Worm (Caenorhabditis elegans) whole organism, mixed stage, embryonic: ENCODE results near the gene btb-22.

Experiments used
- M03D4.4 ChIP-seq: sonication (generic microtip); optimal IDR thresholded peaks from 2 replicates; lab custom pipeline; 2017; ENCODE audit warnings: mild to moderate bottlenecking, missing genetic modification characterization, missing compliant biosample characterization
- bed-3 ChIP-seq: fragments of 200-800 bp; sonication (Bioruptor generic); optimal IDR thresholded peaks from 3 replicates; lab custom pipeline; 2018; ENCODE audit warnings: mild to moderate bottlenecking, missing genetic modification characterization, moderate library complexity, missing compliant biosample characterization
- blmp-1 ChIP-seq: fragments of 150-350 bp; optimal IDR thresholded peaks from 2 replicates; lab custom pipeline; 2014; ENCODE audit warnings: missing biosample characterization, missing genetic modification characterization
- ceh-39 ChIP-seq: fragments of 150-350 bp; optimal IDR thresholded peaks from 2 replicates; lab custom pipeline; 2014; ENCODE audit warnings: missing biosample characterization, missing genetic modification characterization
- ceh-43 ChIP-seq: fragments of 200-800 bp; sonication (Bioruptor generic); optimal IDR thresholded peaks from 2 replicates; lab custom pipeline; 2018; ENCODE audit warnings: mild to moderate bottlenecking, missing genetic modification characterization, moderate library complexity, missing compliant biosample characterization
- ceh-83 ChIP-seq: fragments of 200-800 bp; sonication (Bioruptor generic); optimal IDR thresholded peaks from 2 replicates; lab custom pipeline; 2018; ENCODE audit warnings: mild to moderate bottlenecking, missing genetic modification characterization, missing compliant biosample characterization
- ces-1 ChIP-seq: fragments of 150-350 bp; optimal IDR thresholded peaks from 2 replicates; lab custom pipeline; 2014; ENCODE audit warnings: missing biosample characterization, missing genetic modification reagents, missing genetic modification characterization
- drap-1 ChIP-seq: fragments of 200-800 bp; sonication (Bioruptor generic); optimal IDR thresholded peaks from 3 replicates; lab custom pipeline; 2018; ENCODE audit warnings: mild to moderate bottlenecking, missing genetic modification characterization, missing compliant biosample characterization
- elt-1 ChIP-seq: sonication (generic microtip); optimal IDR thresholded peaks from 2 replicates; lab custom pipeline; 2017; ENCODE audit warnings: missing genetic modification characterization, mild to moderate bottlenecking, missing compliant biosample characterization, antibody characterized with exemption, moderate library complexity, borderline replicate concordance; ENCODE audit not compliant: insufficient read depth
- elt-3 ChIP-seq: fragments of 150-350 bp; optimal IDR thresholded peaks from 2 replicates; lab custom pipeline; 2014; ENCODE audit warnings: missing biosample characterization, missing genetic modification characterization
- flh-1 ChIP-seq: fragments of 200-800 bp; sonication (Bioruptor generic); optimal IDR thresholded peaks from 2 replicates; lab custom pipeline; 2018; ENCODE audit warnings: mild to moderate bottlenecking, missing genetic modification characterization, moderate library complexity, missing compliant biosample characterization
- hlh-1 ChIP-seq: fragments of 150-350 bp; optimal IDR thresholded peaks from 2 replicates; lab custom pipeline; 2014; ENCODE audit warnings: missing biosample characterization, missing genetic modification reagents, missing genetic modification characterization
- lin-32 ChIP-seq: fragments of 200-800 bp; sonication (Bioruptor generic); optimal IDR thresholded peaks from 2 replicates; lab custom pipeline; 2018; ENCODE audit warnings: mild to moderate bottlenecking, missing genetic modification characterization, missing compliant biosample characterization
- mab-5 ChIP-seq: fragments of 150-350 bp; optimal IDR thresholded peaks from 2 replicates; lab custom pipeline; 2014; ENCODE audit warnings: missing biosample characterization, missing genetic modification characterization
- mep-1 ChIP-seq: fragments of 150-350 bp; optimal IDR thresholded peaks from 2 replicates; lab custom pipeline; 2017; ENCODE audit warnings: missing biosample characterization, missing genetic modification reagents, missing genetic modification characterization, inconsistent platforms
- mls-2 ChIP-seq: sonication (generic microtip); optimal IDR thresholded peaks from 2 replicates; lab custom pipeline; 2016; ENCODE audit warnings: mild to moderate bottlenecking, missing genetic modification characterization, moderate library complexity, missing compliant biosample characterization
- nhr-12 ChIP-seq: fragments of 150-350 bp; optimal IDR thresholded peaks from 2 replicates; lab custom pipeline; 2014; ENCODE audit warnings: missing biosample characterization, missing genetic modification characterization
- nhr-2 ChIP-seq: fragments of 150-350 bp; optimal IDR thresholded peaks from 2 replicates; lab custom pipeline; 2014; ENCODE audit warnings: missing biosample characterization, missing genetic modification characterization
- nhr-237 ChIP-seq: fragments of 150-350 bp; optimal IDR thresholded peaks from 2 replicates; lab custom pipeline; 2014; ENCODE audit warnings: missing biosample characterization, missing genetic modification characterization
- nhr-28 ChIP-seq: fragments of 150-350 bp; optimal IDR thresholded peaks from 2 replicates; lab custom pipeline; 2014; ENCODE audit warnings: missing biosample characterization, missing genetic modification characterization
- nhr-76 ChIP-seq: sonication (generic microtip); optimal IDR thresholded peaks from 2 replicates; lab custom pipeline; 2017; ENCODE audit warnings: missing biosample characterization, missing genetic modification characterization
- pha-4 ChIP-seq: fragments of 150-350 bp; optimal IDR thresholded peaks from 2 replicates; lab custom pipeline; 2018; ENCODE audit warnings: missing biosample characterization, missing genetic modification reagents, missing genetic modification characterization
- sem-2 ChIP-seq: fragments of 200-800 bp; sonication (Bioruptor generic); optimal IDR thresholded peaks from 2 replicates; lab custom pipeline; 2018; ENCODE audit warnings: mild to moderate bottlenecking, missing genetic modification characterization, missing compliant biosample characterization
- snpc-4 ChIP-seq: fragments of 150-350 bp; optimal IDR thresholded peaks from 2 replicates; lab custom pipeline; 2014; ENCODE audit warnings: missing biosample characterization, missing genetic modification characterization
- sptf-1 ChIP-seq: sonication (generic microtip); optimal IDR thresholded peaks from 2 replicates; lab custom pipeline; 2017; ENCODE audit warnings: mild to moderate bottlenecking, missing genetic modification characterization, moderate library complexity, missing compliant biosample characterization
- unc-120 ChIP-seq: sonication (generic microtip); optimal IDR thresholded peaks from 2 replicates; lab custom pipeline; 2017; ENCODE audit warnings: missing genetic modification characterization, missing compliant biosample characterization; ENCODE audit not compliant: poor library complexity, severe bottlenecking
- unc-39 ChIP-seq: fragments of 150-350 bp; optimal IDR thresholded peaks from 2 replicates; lab custom pipeline; 2014; ENCODE audit warnings: missing biosample characterization, missing genetic modification characterization
- unc-62 ChIP-seq: fragments of 150-350 bp; optimal IDR thresholded peaks from 2 replicates; lab custom pipeline; 2014; ENCODE audit warnings: missing biosample characterization, missing genetic modification reagents, missing genetic modification characterization
- zip-8 ChIP-seq: fragments of 150-350 bp; optimal IDR thresholded peaks from 2 replicates; lab custom pipeline; 2014; ENCODE audit warnings: missing biosample characterization, missing genetic modification characterization
- ztf-11 ChIP-seq: fragments of 150-350 bp; optimal IDR thresholded peaks from 2 replicates; lab custom pipeline; 2014; ENCODE audit warnings: missing biosample characterization, missing genetic modification characterization

The btb-22 gene

DNA sequence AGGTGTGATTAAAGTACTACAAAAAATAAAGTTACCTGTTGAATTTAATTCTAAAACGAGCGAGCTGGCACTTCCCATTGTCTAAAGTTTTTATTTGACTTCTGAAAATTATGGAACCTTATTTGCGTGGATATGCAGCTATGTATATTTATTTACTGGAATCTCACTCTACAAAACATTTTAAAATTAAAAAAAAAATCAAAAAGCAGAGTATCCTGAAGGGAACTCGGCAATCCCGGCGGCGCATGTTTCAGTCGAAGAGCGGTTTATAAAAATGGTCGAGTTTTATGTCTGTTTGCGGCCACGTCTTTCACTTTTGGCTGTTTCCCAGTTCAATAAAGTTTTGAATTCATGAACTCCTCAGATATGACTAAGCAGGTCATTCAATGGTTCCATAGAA lies 37.5 kb downstream of the btb-22 start, which contains the start of gene F14D2.19:
F14D2.19 (minus strand) TSS at position 101 of the 400 bp plus-strand sequence.
- TF ChIP-seq zip-8 (tag; lab: Kevin White, UChicago) (no peak), ztf-11 (no peak), unc-39 (tag; lab: Kevin White, UChicago) (no peak)

DNA sequence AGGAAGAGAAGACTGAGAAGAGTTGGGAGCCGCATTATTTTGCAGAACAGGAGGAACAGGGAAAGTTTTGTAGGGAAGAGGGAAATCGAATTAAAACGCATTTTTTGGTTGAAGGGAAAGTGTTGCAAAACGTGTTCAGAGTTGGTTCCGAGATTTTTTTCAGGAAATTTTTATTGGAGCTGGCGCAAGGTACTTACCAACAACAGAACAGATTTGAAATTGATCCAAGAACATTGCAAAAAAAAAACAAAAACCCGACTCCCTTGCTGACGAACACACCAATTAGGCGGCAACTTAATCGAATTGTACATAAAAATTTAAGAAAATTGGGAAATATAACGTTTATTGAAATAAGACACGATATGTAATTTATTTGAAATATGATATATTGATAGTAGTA lies 39.0 kb downstream of the btb-22 start, which contains the start of gene F14D2.7:
F14D2.7 (minus strand) TSS at position 101 of the 400 bp plus-strand sequence.
- no peak for TF ChIP-seq nhr-76 (tag; lab: Kevin White, UChicago)
- no peak for TF ChIP-seq mep-1 (tag; lab: Kevin White, UChicago)
- no peak for TF ChIP-seq sptf-1
- TF ChIP-seq ces-1 (GFP tag; lab: Kevin White, UChicago): no peak

ce11 chrII:3340251-3340650 lies 40.7 kb downstream of the btb-22 start, which contains the start of gene F14D2.5:
F14D2.5 (plus strand) TSS chrII:3340551.
- TF ChIP-seq ceh-83 (peak; percentile 64), ceh-39 (tag; lab: Kevin White, UChicago) (no peak)
- TF ChIP-seq, all 35 proteins: peak for 1

- no peak for TF ChIP-seq ceh-39 (tag; lab: Kevin White, UChicago)
- no peak for TF ChIP-seq lin-32 (GFP tag; lab: Kevin White, UChicago)
- no peak for TF ChIP-seq blmp-1 (tag; lab: Kevin White, UChicago)
- no peak for TF ChIP-seq unc-120 (tag; lab: Kevin White, UChicago)
- TF ChIP-seq unc-62 (GFP tag; lab: Kevin White, UChicago): no peak
- TF ChIP-seq snpc-4 (tag; lab: Kevin White, UChicago): no peak
- no peak for TF ChIP-seq elt-3 (tag; lab: Kevin White, UChicago)
- no peak for TF ChIP-seq pha-4 (tag; lab: Kevin White, UChicago)
- TF ChIP-seq nhr-28: no peak
Measured at ce11 chrII:3340818-3341217, 41.3 kb downstream of the btb-22 start.

- TF ChIP-seq ces-1 (GFP tag; lab: Kevin White, UChicago) (no peak), ceh-83 (no peak), bed-3 (no peak), sptf-1 (no peak), drap-1 (GFP tag; lab: Kevin White, UChicago) (no peak), nhr-12 (tag; lab: Kevin White, UChicago) (no peak), flh-1 (GFP tag; lab: Kevin White, UChicago) (no peak), mab-5 (tag; lab: Kevin White, UChicago) (no peak), elt-1 (tag; lab: Kevin White, UChicago) (no peak), M03D4.4 (tag; lab: Kevin White, UChicago) (no peak), ceh-43 (GFP tag; lab: Kevin White, UChicago) (no peak), sem-2 (GFP tag; lab: Kevin White, UChicago) (no peak), elt-3 (tag; lab: Kevin White, UChicago) (no peak), mls-2 (tag; lab: Kevin White, UChicago) (no peak), nhr-2 (tag; lab: Kevin White, UChicago) (no peak), hlh-1 (tag; lab: Kevin White, UChicago) (no peak)
Measured at ce11 chrII:3341989-3342388, 42.4 kb downstream of the btb-22 start, which contains the start of gene F14D2.11. F14D2.11 (minus strand) TSS chrII:3342089.

DNA sequence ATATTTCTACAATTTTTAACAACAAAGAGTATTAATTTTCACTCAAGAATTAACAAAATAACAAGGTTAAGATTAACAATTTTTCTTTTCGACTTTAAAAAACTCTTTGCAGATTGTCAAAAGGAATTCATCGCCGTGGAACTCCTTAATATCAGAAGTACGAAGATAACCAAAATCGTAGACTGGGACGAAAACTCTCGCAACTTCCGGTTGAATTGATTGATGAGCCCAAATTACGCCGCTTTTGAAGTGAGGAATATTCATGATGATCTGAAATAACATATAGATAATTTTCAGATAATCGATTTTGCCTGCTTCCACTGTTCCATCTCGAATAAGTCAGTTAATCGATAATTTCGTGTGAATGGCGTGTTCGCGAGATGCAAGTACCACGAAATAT lies 44.2 kb downstream of the btb-22 start, which contains the start of gene F14D2.15:
F14D2.15 (minus strand) TSS at position 101 of the 400 bp plus-strand sequence.
- TF ChIP-seq ceh-43 (GFP tag; lab: Kevin White, UChicago) (no peak), ceh-83 (no peak), drap-1 (GFP tag; lab: Kevin White, UChicago) (no peak), nhr-237 (no peak), ces-1 (GFP tag; lab: Kevin White, UChicago) (no peak), nhr-28 (no peak), unc-120 (tag; lab: Kevin White, UChicago) (no peak), elt-1 (tag; lab: Kevin White, UChicago) (no peak), bed-3 (no peak), ceh-39 (tag; lab: Kevin White, UChicago) (no peak), hlh-1 (tag; lab: Kevin White, UChicago) (no peak), unc-39 (tag; lab: Kevin White, UChicago) (no peak), flh-1 (GFP tag; lab: Kevin White, UChicago) (no peak)
